Fruit fly (Drosophila melanogaster) whole organism, embryonic: ENCODE data around the gene PH4alphaPV.
A peak's percentile ranks its signal among the peaks of the same experiment; 100 is the strongest.

Experiments
- Abd-B ChIP-seq: fragments of 200-800 bp; sonication (Bioruptor generic); optimal IDR thresholded peaks from 2 replicates; lab custom pipeline; 2018; ENCODE audit warnings: missing biosample characterization, mild to moderate bottlenecking, missing genetic modification characterization, moderate library complexity
- BEAF-32 ChIP-seq: fragments of 200-800 bp; sonication (Bioruptor generic); optimal IDR thresholded peaks from 3 replicates; lab custom pipeline; 2017; ENCODE audit warnings: missing biosample characterization, missing genetic modification characterization, mild to moderate bottlenecking, moderate library complexity, missing genetic modification reagents
- CG10462 ChIP-seq: fragments of 200-800 bp; sonication (Bioruptor generic); optimal IDR thresholded peaks from 2 replicates; lab custom pipeline; 2016; ENCODE audit warnings: missing biosample characterization, missing genetic modification characterization
- CG11504 ChIP-seq: fragments of 200-800 bp; sonication (Bioruptor generic); optimal IDR thresholded peaks from 3 replicates; lab custom pipeline; 2019; ENCODE audit warnings: missing biosample characterization, mild to moderate bottlenecking, missing genetic modification characterization, moderate library complexity
- CG12104 ChIP-seq: fragments of 200-800 bp; sonication (Bioruptor generic); optimal IDR thresholded peaks from 3 replicates; lab custom pipeline; 2016; ENCODE audit warnings: missing biosample characterization, missing genetic modification characterization
- CG12299 ChIP-seq: fragments of 200-800 bp; sonication (Bioruptor generic); optimal IDR thresholded peaks from 2 replicates; lab custom pipeline; 2018; ENCODE audit warnings: missing biosample characterization, mild to moderate bottlenecking, missing genetic modification characterization
- CG14050 ChIP-seq: fragments of 200-800 bp; sonication (Bioruptor generic); IDR thresholded peaks from 3 replicates; pipeline ENCODE4 v1.3.6; 2022; ENCODE audit warnings: missing biosample characterization, missing genetic modification characterization
- CG2120 ChIP-seq: fragments of 200-800 bp; sonication (Bioruptor generic); optimal IDR thresholded peaks from 3 replicates; lab custom pipeline; 2016; ENCODE audit warnings: missing biosample characterization, missing genetic modification characterization
- CG2875 ChIP-seq: fragments of 200-800 bp; sonication (Bioruptor generic); optimal IDR thresholded peaks from 2 replicates; lab custom pipeline; 2017; ENCODE audit warnings: missing biosample characterization, mild to moderate bottlenecking, missing genetic modification characterization, missing genetic modification reagents
- CG30403 ChIP-seq: fragments of 200-800 bp; sonication (Bioruptor generic); optimal IDR thresholded peaks from 3 replicates; lab custom pipeline; 2016; ENCODE audit warnings: missing biosample characterization, missing genetic modification characterization
- CG31388 ChIP-seq: fragments of 200-800 bp; sonication (Bioruptor generic); optimal IDR thresholded peaks from 2 replicates; lab custom pipeline; 2016; ENCODE audit warnings: missing biosample characterization, missing genetic modification characterization
- CG32532 ChIP-seq: fragments of 200-800 bp; sonication (Bioruptor generic); IDR thresholded peaks from 2 replicates; pipeline ENCODE4 v1.3.6; 2022; ENCODE audit warnings: missing biosample characterization, missing genetic modification characterization
- CG43689 ChIP-seq: fragments of 200-800 bp; sonication (Bioruptor generic); IDR thresholded peaks from 2 replicates; pipeline ENCODE4 v1.3.6; 2022; ENCODE audit warnings: missing biosample characterization, missing genetic modification characterization
- CHES-1-like ChIP-seq: fragments of 200-800 bp; sonication (Bioruptor generic); optimal IDR thresholded peaks from 2 replicates; lab custom pipeline; 2016; ENCODE audit warnings: missing biosample characterization, missing genetic modification characterization
- CkIIα-i1 ChIP-seq: fragments of 200-800 bp; sonication (Bioruptor generic); IDR thresholded peaks from 2 replicates; pipeline ENCODE4 v1.3.6; 2022; ENCODE audit warnings: missing biosample characterization, missing genetic modification characterization
- Doc2 ChIP-seq: fragments of 200-800 bp; sonication (Bioruptor generic); IDR thresholded peaks from 2 replicates; pipeline ENCODE4 v1.3.6; 2022; ENCODE audit warnings: missing biosample characterization, missing genetic modification characterization
- Eip74EF ChIP-seq, 2 experiments: fragments of 200-800 bp in 1 of 2; fragments of >200 bp in 1 of 2; sonication (Bioruptor generic) in 1 of 2; optimal IDR thresholded peaks; 2 replicates each; lab custom pipeline; 2017 to 2019; ENCODE audit warnings: missing biosample characterization in 2 of 2, missing genetic modification characterization in 2 of 2, mild to moderate bottlenecking in 1 of 2, moderate library complexity in 1 of 2
- GATAe ChIP-seq: fragments of 200-800 bp; sonication (Bioruptor generic); conservative IDR thresholded peaks from 2 replicates; pipeline ENCODE4 v1.3.6; 2022; ENCODE audit warnings: missing biosample characterization, missing genetic modification characterization
- Hey ChIP-seq: fragments of 200-800 bp; sonication (Bioruptor generic); optimal IDR thresholded peaks from 3 replicates; lab custom pipeline; 2018; ENCODE audit warnings: missing biosample characterization, mild to moderate bottlenecking, missing genetic modification characterization
- HmgD ChIP-seq: fragments of 200-800 bp; sonication (Bioruptor generic); optimal IDR thresholded peaks from 3 replicates; lab custom pipeline; 2016; ENCODE audit warnings: missing biosample characterization, missing genetic modification characterization
- Lhr ChIP-seq: fragments of 200-800 bp; sonication (Bioruptor generic); optimal IDR thresholded peaks from 3 replicates; lab custom pipeline; 2017; ENCODE audit warnings: mild to moderate bottlenecking, missing biosample characterization, missing genetic modification reagents, missing genetic modification characterization
- Nf-YC ChIP-seq: fragments of 200-800 bp; optimal IDR thresholded peaks from 3 replicates; lab custom pipeline; 2019; ENCODE audit warnings: missing biosample characterization, mild to moderate bottlenecking, missing genetic modification characterization, moderate library complexity
- NfI ChIP-seq: fragments of 200-800 bp; sonication (Bioruptor generic); optimal IDR thresholded peaks from 3 replicates; lab custom pipeline; 2018; ENCODE audit warnings: missing biosample characterization, mild to moderate bottlenecking, missing genetic modification characterization, moderate library complexity
- PHDP ChIP-seq: fragments of 200-800 bp; sonication (Bioruptor generic); optimal IDR thresholded peaks from 3 replicates; lab custom pipeline; 2018; ENCODE audit warnings: missing biosample characterization, mild to moderate bottlenecking, missing genetic modification characterization, moderate library complexity
- Rx ChIP-seq: fragments of 200-800 bp; sonication (Bioruptor generic); IDR thresholded peaks from 2 replicates; pipeline ENCODE4 v1.3.6; 2022; ENCODE audit warnings: missing biosample characterization, missing genetic modification characterization
- Sin3A ChIP-seq: fragments of >200 bp; optimal IDR thresholded peaks from 2 replicates; lab custom pipeline; 2018
- Sox102F ChIP-seq: fragments of 200-800 bp; sonication (Bioruptor generic); optimal IDR thresholded peaks from 2 replicates; lab custom pipeline; 2018; ENCODE audit warnings: missing biosample characterization, mild to moderate bottlenecking, missing genetic modification characterization, moderate library complexity
- Stat92E ChIP-seq, 3 experiments: fragments of >200 bp in 2 of 3; fragments of 200-800 bp in 1 of 3; sonication (Bioruptor generic) in 1 of 3; optimal IDR thresholded peaks; 2 replicates each; lab custom pipeline; 2017 to 2019; ENCODE audit warnings: missing biosample characterization in 3 of 3, missing genetic modification characterization in 3 of 3, mild to moderate bottlenecking in 1 of 3, moderate library complexity in 1 of 3
- ac ChIP-seq: fragments of 200-800 bp; sonication (Bioruptor generic); optimal IDR thresholded peaks from 3 replicates; lab custom pipeline; 2017; ENCODE audit warnings: missing biosample characterization, mild to moderate bottlenecking, missing genetic modification characterization
- amos ChIP-seq: fragments of 200-800 bp; sonication (Bioruptor generic); IDR thresholded peaks from 2 replicates; pipeline ENCODE4 v1.3.6; 2022; ENCODE audit warnings: missing biosample characterization, missing genetic modification characterization; ENCODE audit not compliant: partially characterized antibody
- dan ChIP-seq: fragments of 200-800 bp; sonication (Bioruptor generic); IDR thresholded peaks from 2 replicates; pipeline ENCODE4 v1.3.6; 2022; ENCODE audit warnings: missing biosample characterization, missing genetic modification characterization
- dati ChIP-seq: fragments of 200-800 bp; sonication (Bioruptor generic); IDR thresholded peaks from 2 replicates; pipeline ENCODE4 v1.3.6; 2022; ENCODE audit warnings: missing biosample characterization, missing genetic modification characterization
- dmrt11E ChIP-seq: fragments of 200-800 bp; sonication (Bioruptor generic); optimal IDR thresholded peaks from 3 replicates; lab custom pipeline; 2018; ENCODE audit warnings: missing biosample characterization, mild to moderate bottlenecking, missing genetic modification characterization, moderate library complexity
- esg ChIP-seq: fragments of 200-800 bp; sonication (Bioruptor generic); conservative IDR thresholded peaks from 2 replicates; pipeline ENCODE4 v1.3.6; 2022; ENCODE audit warnings: missing biosample characterization, missing genetic modification characterization
- fd64A ChIP-seq: fragments of 200-800 bp; sonication (Bioruptor generic); optimal IDR thresholded peaks from 3 replicates; lab custom pipeline; 2018; ENCODE audit warnings: missing biosample characterization, mild to moderate bottlenecking, missing genetic modification characterization
- grau ChIP-seq: fragments of 200-800 bp; optimal IDR thresholded peaks from 3 replicates; lab custom pipeline; 2019; ENCODE audit warnings: missing biosample characterization, mild to moderate bottlenecking, missing genetic modification characterization, moderate library complexity
- jing ChIP-seq: fragments of 200-800 bp; sonication (Bioruptor generic); optimal IDR thresholded peaks from 2 replicates; lab custom pipeline; 2018; ENCODE audit warnings: missing biosample characterization, mild to moderate bottlenecking, missing genetic modification characterization
- lola ChIP-seq, 3 experiments: fragments of >200 bp in 2 of 3; fragments of 200-800 bp in 1 of 3; sonication (Bioruptor generic) in 1 of 3; optimal IDR thresholded peaks; 2 replicates each; lab custom pipeline; 2017 to 2019; ENCODE audit warnings: missing biosample characterization in 3 of 3, missing genetic modification characterization in 3 of 3, mild to moderate bottlenecking in 1 of 3, moderate library complexity in 1 of 3
- nerfin-2 ChIP-seq: fragments of 200-800 bp; sonication (Bioruptor generic); IDR thresholded peaks from 2 replicates; pipeline ENCODE4 v1.3.6; 2022; ENCODE audit warnings: missing biosample characterization, missing genetic modification characterization; ENCODE audit not compliant: partially characterized antibody
- otp ChIP-seq: fragments of 200-800 bp; sonication (Bioruptor generic); IDR thresholded peaks from 3 replicates; pipeline ENCODE4, ENCODE4 v1.3.6; 2022; ENCODE audit warnings: missing biosample characterization, missing genetic modification characterization
- pb ChIP-seq: fragments of 200-800 bp; sonication (Bioruptor generic); optimal IDR thresholded peaks from 3 replicates; lab custom pipeline; 2016; ENCODE audit warnings: missing biosample characterization, missing genetic modification characterization
- scrt ChIP-seq: fragments of 200-800 bp; sonication (Bioruptor generic); optimal IDR thresholded peaks from 2 replicates; lab custom pipeline; 2018; ENCODE audit warnings: missing biosample characterization, mild to moderate bottlenecking, missing genetic modification characterization, moderate library complexity
- sna ChIP-seq: fragments of 200-800 bp; sonication (Bioruptor generic); IDR thresholded peaks from 2 replicates; pipeline ENCODE4 v1.3.6; 2022; ENCODE audit warnings: missing biosample characterization, missing genetic modification characterization; ENCODE audit not compliant: partially characterized antibody
- sug ChIP-seq: fragments of 200-800 bp; optimal IDR thresholded peaks from 2 replicates; lab custom pipeline; 2019; ENCODE audit warnings: missing biosample characterization, mild to moderate bottlenecking, missing genetic modification characterization, moderate library complexity
- tgo ChIP-seq: fragments of 200-800 bp; sonication (Bioruptor generic); IDR thresholded peaks from 3 replicates; pipeline ENCODE4 v1.3.6; 2022; ENCODE audit warnings: missing biosample characterization, missing genetic modification characterization
- tx ChIP-seq: fragments of 200-800 bp; sonication (Bioruptor generic); optimal IDR thresholded peaks from 2 replicates; lab custom pipeline; 2016; ENCODE audit warnings: missing biosample characterization, missing genetic modification characterization
- zen ChIP-seq: fragments of 200-800 bp; sonication (Bioruptor generic); optimal IDR thresholded peaks from 3 replicates; lab custom pipeline; 2018; ENCODE audit warnings: missing biosample characterization, mild to moderate bottlenecking, missing genetic modification characterization, moderate library complexity

The PH4alphaPV gene

dm6 chr3R:30600154-30601009 is 48.0 kb downstream of the PH4alphaPV start (continued):
- peak; percentile 59; the same call in 1 of the 2 replicates for TF ChIP-seq GATAe (GFP tag; lab: Robert Waterston, UW)
- TF ChIP-seq Eip74EF (GFP tag; optimal IDR thresholded peaks at IDR 0.05; lab: Kevin White, UChicago) = peak in 1 of 2 experiments; percentile 90
- TF ChIP-seq Sox102F (GFP tag; lab: Kevin White, UChicago) = peak; percentile 92
- TF ChIP-seq Nf-YC = peak; percentile 76
- TF ChIP-seq CG12299 = peak; percentile 88
- TF ChIP-seq zen (tag; lab: Kevin White, UChicago) = peak; percentile 80
- TF ChIP-seq CG43689 (GFP tag; lab: Robert Waterston, UW) = peak; percentile 91
- peak; percentile 75 for TF ChIP-seq sug
- peak; percentile 74 for TF ChIP-seq CG10462
- peak; percentile 92 for TF ChIP-seq CG12104 (GFP tag; lab: Kevin White, UChicago)
- peak; percentile 54 for TF ChIP-seq Lhr (GFP tag; lab: Kevin White, UChicago)
- TF ChIP-seq CG14050 (GFP tag; lab: Robert Waterston, UW) = peak; percentile 93
- TF ChIP-seq lola (GFP tag; optimal IDR thresholded peaks at IDR 0.05; lab: Kevin White, UChicago) = peak in 1 of 3 experiments; percentile 83
- peak; percentile 70 for TF ChIP-seq Abd-B (GFP tag; lab: Kevin White, UChicago)
- peak; percentile 89 for TF ChIP-seq NfI (GFP tag; lab: Kevin White, UChicago)
- no peak for TF ChIP-seq sna
- peak; percentile 31 for TF ChIP-seq HmgD (GFP tag; lab: Kevin White, UChicago)
- no peak for TF ChIP-seq Sin3A (lab: Kevin White, UChicago)
- no peak for TF ChIP-seq dan (GFP tag; lab: Robert Waterston, UW)
- peak; percentile 79 for TF ChIP-seq dmrt11E (tag; lab: Kevin White, UChicago)
- peak; percentile 64 for TF ChIP-seq jing (GFP tag; lab: Kevin White, UChicago)
- TF ChIP-seq ac (GFP tag; lab: Kevin White, UChicago) = peak; percentile 61
- peak; percentile 86 for TF ChIP-seq scrt (GFP tag; lab: Kevin White, UChicago)
- peak; percentile 88 for TF ChIP-seq CG31388 (GFP tag; lab: Kevin White, UChicago)
- no peak for TF ChIP-seq nerfin-2 (GFP tag; lab: Robert Waterston, UW)
- peak; percentile 95 for TF ChIP-seq CG30403
- TF ChIP-seq BEAF-32 (GFP tag; lab: Kevin White, UChicago) = peak; percentile 26
- TF ChIP-seq Hey = peak; percentile 83
- peak; percentile 38; the same call in 1 of the 2 replicates for TF ChIP-seq amos (GFP tag; lab: Robert Waterston, UW)
- TF ChIP-seq tx = peak; percentile 84
- TF ChIP-seq fd64A (GFP tag; lab: Kevin White, UChicago) = peak; percentile 78
- peak; percentile 94 for TF ChIP-seq CG2120 (GFP tag; lab: Kevin White, UChicago)
- peak; percentile 96 for TF ChIP-seq CG32532
- TF ChIP-seq CG11504 (tag; lab: Kevin White, UChicago) = peak; percentile 90
- peak; percentile 55; the same call in 1 of the 2 replicates for TF ChIP-seq CkIIα-i1 (GFP tag; lab: Robert Waterston, UW)
- peak; percentile 74 for TF ChIP-seq pb (GFP tag; lab: Kevin White, UChicago)
- peak; percentile 93 for TF ChIP-seq otp (GFP tag; lab: Robert Waterston, UW)
- TF ChIP-seq CG2875 = peak; percentile 85
- TF ChIP-seq esg = peak; percentile 88
- 0 out of 2 replicates have a peak, but pooled peaks have one; percentile 43 for TF ChIP-seq Doc2
- TF ChIP-seq CHES-1-like (GFP tag; lab: Kevin White, UChicago) = peak; percentile 86
- peak in 1 of 3 experiments; percentile 49 for TF ChIP-seq Stat92E (GFP tag; optimal IDR thresholded peaks at IDR 0.05; lab: Kevin White, UChicago)
- TF ChIP-seq grau (tag; lab: Kevin White, UChicago) = peak; percentile 89
- peak; percentile 95 for TF ChIP-seq tgo (GFP tag; lab: Robert Waterston, UW)
- peak; percentile 77 for TF ChIP-seq dati (GFP tag; lab: Robert Waterston, UW)
- TF ChIP-seq PHDP (tag; lab: Kevin White, UChicago) = peak; percentile 92
- peak; percentile 86 for TF ChIP-seq Rx
